Fruit fly (Drosophila melanogaster): Measurements from ENCODE around the gene ifc.

The ifc gene

DNA sequence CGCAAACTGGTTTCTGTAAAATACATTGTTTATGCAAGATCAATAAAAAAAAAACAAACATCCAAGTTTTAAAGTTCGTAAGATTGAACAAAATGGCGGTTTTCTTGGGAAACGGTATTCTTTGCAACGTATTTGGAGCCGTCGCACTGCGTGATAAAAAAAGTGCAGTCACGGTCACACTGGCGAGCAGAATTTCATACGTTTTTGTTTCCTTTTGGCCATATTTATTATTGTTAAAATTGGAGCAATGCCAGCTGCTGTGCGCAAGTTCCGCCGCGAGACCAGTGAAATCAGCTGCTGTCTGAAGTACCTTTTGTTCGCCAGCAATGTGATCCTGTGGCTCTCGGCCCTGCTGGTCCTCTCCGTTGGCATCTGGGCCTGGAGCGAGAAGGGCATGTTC is 13.9 kb downstream of the ifc start, which contains the start of gene Tsp26A:
Gene Tsp26A, plus strand, starts transcription at position 164 of the 400 bp plus-strand sequence.
- TF ChIP-seq Eip78C (GFP tag) (peak; percentile 41), eg (GFP tag; IDR thresholded peaks at IDR 0.05) (no peak), CG3919 (GFP tag; optimal IDR thresholded peaks at IDR 0.05) (no peak), Met (GFP tag; optimal IDR thresholded peaks at IDR 0.05) (no peak), CG31627 (GFP tag; optimal IDR thresholded peaks at IDR 0.05) (no peak), dac (GFP tag; optimal IDR thresholded peaks at IDR 0.05) (no peak), esn (GFP tag; optimal IDR thresholded peaks at IDR 0.05) (peak; percentile 9), Smox (GFP tag; optimal IDR thresholded peaks at IDR 0.05) (no peak), CG6276 (GFP tag; optimal IDR thresholded peaks at IDR 0.05) (no peak), CG10631 (GFP tag; optimal IDR thresholded peaks at IDR 0.05) (no peak), Blimp-1 (GFP tag; optimal IDR thresholded peaks at IDR 0.05) (no peak)

DNA sequence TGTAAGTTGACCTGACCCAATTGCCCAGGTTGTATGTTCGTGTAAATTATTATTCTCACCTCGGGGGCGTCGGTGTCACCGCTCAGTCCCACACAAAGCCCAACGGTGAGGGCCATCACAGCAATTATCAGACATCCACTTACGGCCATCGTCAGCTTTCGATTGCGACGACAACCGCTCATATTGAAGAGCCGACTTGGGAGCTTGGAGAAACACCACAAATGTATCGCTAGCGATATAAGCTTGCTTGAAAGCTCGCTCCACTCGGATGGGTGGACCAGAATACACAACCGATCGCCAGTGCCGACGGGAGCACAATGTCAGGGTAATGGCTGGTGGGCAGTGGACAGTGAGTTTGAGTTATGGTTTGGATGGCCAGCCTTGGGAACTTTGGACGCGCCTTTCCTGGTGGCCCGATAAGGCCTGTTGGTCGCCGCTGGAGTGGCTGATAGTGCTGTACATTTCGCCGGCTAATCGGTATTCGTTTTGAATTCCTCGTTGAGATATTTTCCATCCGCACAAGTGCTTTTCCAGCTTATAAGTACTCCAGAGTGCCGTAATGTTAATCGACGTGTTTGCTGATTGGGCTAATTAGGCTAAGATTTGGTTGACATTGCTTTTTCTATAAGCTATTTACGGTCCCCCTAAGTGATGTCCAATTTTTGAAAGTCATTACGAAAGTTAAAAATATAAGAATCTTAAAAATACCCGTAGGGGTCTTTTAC is 20.5 kb downstream of the ifc start, which contains the start of gene Gal:
Gene Gal, minus strand, starts transcription at position 320 of the 725 bp plus-strand sequence.
- TF ChIP-seq CG15336 (GFP tag; IDR thresholded peaks at IDR 0.05) = 0 out of 2 replicates have a peak, but pooled peaks have one; percentile 29
- TF ChIP-seq CG8632 (GFP tag; optimal IDR thresholded peaks at IDR 0.05) = no peak
- peak; percentile 73 for TF ChIP-seq svp (GFP tag)

DNA sequence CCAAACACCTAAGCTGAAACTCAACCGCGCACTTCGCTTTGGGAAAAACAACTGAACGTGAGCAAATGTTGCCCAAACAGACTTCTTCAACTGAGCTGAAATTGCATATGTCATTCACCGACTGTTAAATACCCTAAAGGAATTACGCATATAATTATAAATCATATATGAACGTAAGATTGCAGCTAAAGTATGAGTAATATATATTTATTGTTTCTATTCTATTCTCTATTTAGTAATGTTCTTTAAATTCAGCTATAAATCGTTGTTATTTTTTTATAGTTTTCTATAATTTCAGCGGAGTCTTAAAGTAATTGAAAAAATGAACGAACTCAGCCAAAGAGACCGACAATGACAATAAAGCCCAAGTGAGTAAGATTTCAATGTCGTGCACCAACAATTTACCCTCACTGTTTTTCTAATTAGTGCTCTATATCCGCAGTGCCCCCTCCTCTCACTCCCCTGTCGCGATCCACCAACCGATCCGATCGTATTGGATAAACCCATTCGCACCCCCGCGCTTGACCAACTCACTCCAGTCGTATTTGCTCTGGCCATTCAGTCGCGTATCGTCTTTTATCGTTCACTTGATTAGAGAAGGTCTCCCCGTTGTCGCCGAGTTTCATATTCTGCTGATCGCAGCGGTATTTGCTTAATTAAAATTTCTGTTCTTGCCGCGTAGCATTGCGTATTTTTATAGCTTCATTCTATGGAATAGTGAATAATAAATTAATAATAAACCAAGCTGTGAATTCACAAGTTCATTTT is 26.3 kb downstream of the ifc start, which contains the start of gene CG9098:
Gene CG9098, minus strand, starts transcription at position 36 of the 768 bp plus-strand sequence.
- no peak for TF ChIP-seq CG6808 (GFP tag; optimal IDR thresholded peaks at IDR 0.05)
- TF ChIP-seq Hr4 (GFP tag; optimal IDR thresholded peaks at IDR 0.05) = no peak
- TF ChIP-seq dac (GFP tag; optimal IDR thresholded peaks at IDR 0.05) = no peak
- no peak for TF ChIP-seq acj6 (GFP tag; optimal IDR thresholded peaks at IDR 0.05)
- no peak for TF ChIP-seq fkh (GFP tag; optimal IDR thresholded peaks at IDR 0.05)
- no peak for TF ChIP-seq eg (GFP tag; IDR thresholded peaks at IDR 0.05)
- TF ChIP-seq dsx (GFP tag; optimal IDR thresholded peaks at IDR 0.05; ENCODE audit: poor library complexity, severe bottlenecking) = no peak
- TF ChIP-seq Lpt (GFP tag; optimal IDR thresholded peaks at IDR 0.05) = no peak
- TF ChIP-seq Ets96B (tag; optimal IDR thresholded peaks at IDR 0.05) = no peak
- TF ChIP-seq CG8319 (GFP tag; optimal IDR thresholded peaks at IDR 0.05) = no peak

DNA sequence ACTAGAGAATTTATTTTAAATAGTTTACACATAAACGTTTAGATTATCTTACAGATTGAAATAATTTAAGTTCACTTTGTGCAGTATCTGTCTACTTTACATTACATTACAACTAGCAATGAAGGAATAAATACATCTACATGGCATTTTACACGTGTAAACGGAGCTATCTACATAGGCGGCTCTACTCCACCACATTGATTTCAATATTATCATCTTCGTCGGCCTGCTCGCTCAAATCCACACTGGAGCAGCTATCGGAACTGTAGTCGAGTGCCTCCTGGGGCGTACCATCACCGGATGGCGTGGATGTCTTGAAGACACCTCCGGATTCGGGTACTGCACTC is 26.9 kb downstream of the ifc start:
- TF ChIP-seq CG6163 (GFP tag; IDR thresholded peaks at IDR 0.05) = no peak
- no peak for TF ChIP-seq dac (GFP tag; optimal IDR thresholded peaks at IDR 0.05)
- TF ChIP-seq Lpt (GFP tag; optimal IDR thresholded peaks at IDR 0.05) = no peak
- TF ChIP-seq net (GFP tag; optimal IDR thresholded peaks at IDR 0.05) = no peak
- no peak for TF ChIP-seq fkh (GFP tag; optimal IDR thresholded peaks at IDR 0.05)
- TF ChIP-seq CG34406 (GFP tag; optimal IDR thresholded peaks at IDR 0.05) = no peak
- no peak for TF ChIP-seq lz (GFP tag; optimal IDR thresholded peaks at IDR 0.05)

dm6 chr2L:6019352-6020131 is 33.4 kb downstream of the ifc start, which contains the start of gene H2.0:
TSS of gene H2.0 (minus strand) at chr2L:6019402.
- TF ChIP-seq CG6808 (GFP tag; optimal IDR thresholded peaks at IDR 0.05) = peak; percentile 59
- peak; percentile 81 for TF ChIP-seq CG3919 (GFP tag; optimal IDR thresholded peaks at IDR 0.05)
- TF ChIP-seq cyc (GFP tag; optimal IDR thresholded peaks at IDR 0.05) = peak; percentile 64
- TF ChIP-seq fd59A (GFP tag; optimal IDR thresholded peaks at IDR 0.05) = peak; percentile 64
- peak; percentile 32 for TF ChIP-seq Blimp-1 (GFP tag; optimal IDR thresholded peaks at IDR 0.05)
- TF ChIP-seq fkh (GFP tag; optimal IDR thresholded peaks at IDR 0.05) = peak; percentile 76
- 0 out of 3 replicates have a peak, but pooled peaks have one; percentile 8 for TF ChIP-seq eg (GFP tag; IDR thresholded peaks at IDR 0.05)
- TF ChIP-seq fd85E (GFP tag; optimal IDR thresholded peaks at IDR 0.05) = no peak
- TF ChIP-seq CG6276 (GFP tag; optimal IDR thresholded peaks at IDR 0.05) = peak; percentile 59
- peak; percentile 68 for TF ChIP-seq CG15336 (GFP tag; IDR thresholded peaks at IDR 0.05)
- peak; percentile 63 for TF ChIP-seq spab (GFP tag; optimal IDR thresholded peaks at IDR 0.05)
- peak; percentile 42 for TF ChIP-seq dac (GFP tag; optimal IDR thresholded peaks at IDR 0.05)
- TF ChIP-seq Hr4 (GFP tag; optimal IDR thresholded peaks at IDR 0.05) = peak; percentile 50
- peak; percentile 91 for TF ChIP-seq svp (GFP tag)
- TF ChIP-seq Sox14 (GFP tag; optimal IDR thresholded peaks at IDR 0.05) = peak; percentile 75
- peak; percentile 93 for TF ChIP-seq Eip78C (GFP tag)
- peak; percentile 53 for TF ChIP-seq pdm3 (GFP tag; optimal IDR thresholded peaks at IDR 0.05)
- peak; percentile 55 for TF ChIP-seq Sox102F (GFP tag; optimal IDR thresholded peaks at IDR 0.05)
- peak; percentile 26 for TF ChIP-seq Sox15 (GFP tag; optimal IDR thresholded peaks at IDR 0.05)
- TF ChIP-seq CG10669 (GFP tag; optimal IDR thresholded peaks at IDR 0.05) = peak; percentile 67
- peak; percentile 73 for TF ChIP-seq OdsH (GFP tag; optimal IDR thresholded peaks at IDR 0.05)
- no peak for TF ChIP-seq CG6854 (GFP tag; optimal IDR thresholded peaks at IDR 0.05)
- TF ChIP-seq CG6792 (GFP tag; optimal IDR thresholded peaks at IDR 0.05) = peak; percentile 70
- TF ChIP-seq Lpt (GFP tag; optimal IDR thresholded peaks at IDR 0.05) = peak; percentile 49
